Fruit fly (Drosophila melanogaster) whole organism, embryonic: ENCODE data around the gene CG32588.

Experiments
- B-H2 ChIP-seq: fragments of 200-800 bp; sonication (Bioruptor generic); optimal IDR thresholded peaks from 2 replicates; lab custom pipeline; 2018; ENCODE audit warnings: missing biosample characterization, mild to moderate bottlenecking, missing genetic modification characterization
- C15 ChIP-seq: fragments of 200-800 bp; sonication (Bioruptor generic); IDR thresholded peaks from 3 replicates; pipeline ENCODE4 v1.3.6; 2022; ENCODE audit warnings: missing biosample characterization, missing genetic modification characterization
- CG11085 ChIP-seq: fragments of 200-800 bp; sonication (Bioruptor generic); IDR thresholded peaks from 2 replicates; pipeline ENCODE4 v1.3.6; 2022; ENCODE audit warnings: missing biosample characterization, missing genetic modification characterization
- CG11398 ChIP-seq: fragments of 200-800 bp; sonication (Bioruptor generic); optimal IDR thresholded peaks from 2 replicates; lab custom pipeline; 2016; ENCODE audit warnings: missing biosample characterization, missing genetic modification characterization
- CG11456 ChIP-seq: fragments of 200-800 bp; sonication (Bioruptor generic); IDR thresholded peaks from 3 replicates; pipeline ENCODE4 v1.3.6; 2022; ENCODE audit warnings: missing biosample characterization, missing genetic modification characterization
- CG1233 ChIP-seq: fragments of 200-800 bp; sonication (Bioruptor generic); optimal IDR thresholded peaks from 4 replicates; lab custom pipeline; 2018; ENCODE audit warnings: missing biosample characterization, mild to moderate bottlenecking, missing genetic modification characterization
- CG12659 ChIP-seq: fragments of 200-800 bp; sonication (Bioruptor generic); optimal IDR thresholded peaks from 3 replicates; lab custom pipeline; 2017; ENCODE audit warnings: mild to moderate bottlenecking, missing biosample characterization, missing genetic modification reagents, missing genetic modification characterization
- CG15479 ChIP-seq: fragments of 200-800 bp; sonication (Bioruptor generic); optimal IDR thresholded peaks from 3 replicates; lab custom pipeline; 2019; ENCODE audit warnings: missing biosample characterization, mild to moderate bottlenecking, missing genetic modification characterization, moderate library complexity
- CG17829 ChIP-seq: fragments of 200-800 bp; optimal IDR thresholded peaks from 2 replicates; lab custom pipeline; 2019; ENCODE audit warnings: missing biosample characterization, mild to moderate bottlenecking, missing genetic modification characterization, moderate library complexity
- CG18619 ChIP-seq: fragments of 200-800 bp; sonication (Bioruptor generic); optimal IDR thresholded peaks from 3 replicates; lab custom pipeline; 2017; ENCODE audit warnings: missing biosample characterization, mild to moderate bottlenecking, missing genetic modification characterization
- CG2202 ChIP-seq: fragments of 200-800 bp; sonication (Bioruptor generic); optimal IDR thresholded peaks from 2 replicates; lab custom pipeline; 2018; ENCODE audit warnings: missing biosample characterization, mild to moderate bottlenecking, missing genetic modification characterization
- CG30020 ChIP-seq: fragments of 200-800 bp; optimal IDR thresholded peaks from 2 replicates; lab custom pipeline; 2019; ENCODE audit warnings: missing biosample characterization, mild to moderate bottlenecking, missing genetic modification characterization, moderate library complexity
- CG30431 ChIP-seq: fragments of 200-800 bp; sonication (Bioruptor generic); optimal IDR thresholded peaks from 2 replicates; lab custom pipeline; 2017; ENCODE audit warnings: missing biosample characterization, missing genetic modification characterization
- CG32772 ChIP-seq: fragments of 200-800 bp; sonication (Bioruptor generic); IDR thresholded peaks from 2 replicates; pipeline ENCODE4 v1.3.6; 2022; ENCODE audit warnings: missing biosample characterization, missing genetic modification characterization
- CG3726 ChIP-seq: fragments of 200-800 bp; sonication (Bioruptor generic); IDR thresholded peaks from 3 replicates; pipeline ENCODE4, ENCODE4 v1.3.6; 2022; ENCODE audit warnings: missing biosample characterization, missing genetic modification characterization
- CG42726 ChIP-seq: fragments of 200-800 bp; sonication (Bioruptor generic); IDR thresholded peaks from 2 replicates; pipeline ENCODE4 v1.3.6; 2022; ENCODE audit warnings: missing biosample characterization, missing genetic modification characterization; ENCODE audit not compliant: partially characterized antibody
- CG43689 ChIP-seq: fragments of 200-800 bp; sonication (Bioruptor generic); IDR thresholded peaks from 2 replicates; pipeline ENCODE4 v1.3.6; 2022; ENCODE audit warnings: missing biosample characterization, missing genetic modification characterization
- CG6765 ChIP-seq: fragments of 200-800 bp; sonication (Bioruptor generic); optimal IDR thresholded peaks from 3 replicates; lab custom pipeline; 2017; ENCODE audit warnings: missing biosample characterization, mild to moderate bottlenecking, missing genetic modification characterization
- CG8765 ChIP-seq: fragments of 200-800 bp; sonication (Bioruptor generic); IDR thresholded peaks from 2 replicates; pipeline ENCODE4 v1.3.6; 2022; ENCODE audit warnings: missing biosample characterization, missing genetic modification characterization
- CG9437 ChIP-seq: fragments of 200-800 bp; sonication (Bioruptor generic); optimal IDR thresholded peaks from 2 replicates; lab custom pipeline; 2018; ENCODE audit warnings: missing biosample characterization, mild to moderate bottlenecking, missing genetic modification characterization
- CG9876 ChIP-seq: fragments of 200-800 bp; sonication (Bioruptor generic); optimal IDR thresholded peaks from 2 replicates; lab custom pipeline; 2016; ENCODE audit warnings: missing biosample characterization, missing genetic modification characterization
- CoRest ChIP-seq: fragments of 200-800 bp; sonication (Bioruptor generic); optimal IDR thresholded peaks from 3 replicates; lab custom pipeline; 2018; ENCODE audit warnings: missing biosample characterization, mild to moderate bottlenecking, missing genetic modification characterization, moderate library complexity
- Doc2 ChIP-seq: fragments of 200-800 bp; sonication (Bioruptor generic); IDR thresholded peaks from 2 replicates; pipeline ENCODE4 v1.3.6; 2022; ENCODE audit warnings: missing biosample characterization, missing genetic modification characterization
- Drgx ChIP-seq: fragments of 200-800 bp; sonication (Bioruptor generic); IDR thresholded peaks from 2 replicates; pipeline ENCODE4 v1.3.6; 2022; ENCODE audit warnings: missing biosample characterization, missing genetic modification characterization
- Fer1 ChIP-seq: fragments of 200-800 bp; sonication (Bioruptor generic); optimal IDR thresholded peaks from 2 replicates; lab custom pipeline; 2017; ENCODE audit warnings: missing biosample characterization, mild to moderate bottlenecking, missing genetic modification characterization
- HLH54F ChIP-seq: fragments of 200-800 bp; sonication (Bioruptor generic); optimal IDR thresholded peaks from 3 replicates; lab custom pipeline; 2016; ENCODE audit warnings: missing biosample characterization, missing genetic modification characterization
- Hand ChIP-seq: fragments of 200-800 bp; sonication (Bioruptor generic); optimal IDR thresholded peaks from 2 replicates; lab custom pipeline; 2017; ENCODE audit warnings: mild to moderate bottlenecking, missing biosample characterization, missing genetic modification reagents, missing genetic modification characterization
- Mrtf ChIP-seq: fragments of 200-800 bp; sonication (Bioruptor generic); IDR thresholded peaks from 3 replicates; pipeline ENCODE4 v1.3.6; 2022; ENCODE audit warnings: missing biosample characterization, missing genetic modification characterization
- Optix ChIP-seq: fragments of 200-800 bp; sonication (Bioruptor generic); IDR thresholded peaks from 3 replicates; pipeline ENCODE4 v1.3.6; 2022; ENCODE audit warnings: missing biosample characterization, missing genetic modification characterization
- Rfx ChIP-seq: fragments of 200-800 bp; sonication (Bioruptor generic); IDR thresholded peaks from 2 replicates; pipeline ENCODE4 v1.3.6; 2022; ENCODE audit warnings: missing biosample characterization, missing genetic modification characterization
- Rx ChIP-seq: fragments of 200-800 bp; sonication (Bioruptor generic); IDR thresholded peaks from 2 replicates; pipeline ENCODE4 v1.3.6; 2022; ENCODE audit warnings: missing biosample characterization, missing genetic modification characterization
- Sry-δ ChIP-seq: fragments of 200-800 bp; sonication (Bioruptor generic); optimal IDR thresholded peaks from 2 replicates; lab custom pipeline; 2016; ENCODE audit warnings: missing biosample characterization, missing genetic modification characterization
- al ChIP-seq: fragments of 200-800 bp; sonication (Bioruptor generic); IDR thresholded peaks from 2 replicates; pipeline ENCODE4 v1.3.6; 2022; ENCODE audit warnings: missing biosample characterization, missing genetic modification characterization
- cad ChIP-seq: fragments of >200 bp; optimal IDR thresholded peaks from 2 replicates; lab custom pipeline; 2017; ENCODE audit warnings: missing biosample characterization, missing genetic modification characterization
- ci ChIP-seq: fragments of 200-800 bp; sonication (Bioruptor generic); IDR thresholded peaks from 3 replicates; pipeline ENCODE4 v1.3.6; 2022; ENCODE audit warnings: missing biosample characterization, missing genetic modification characterization
- danr ChIP-seq: fragments of 200-800 bp; sonication (Bioruptor generic); IDR thresholded peaks from 2 replicates; pipeline ENCODE4 v1.3.6; 2022; ENCODE audit warnings: missing biosample characterization, missing genetic modification characterization
- dpn ChIP-seq, 2 experiments: fragments of 200-800 bp; sonication (Bioruptor generic); optimal IDR thresholded peaks; 3 replicates each; lab custom pipeline; 2016; ENCODE audit warnings: missing biosample characterization in 2 of 2, missing genetic modification characterization in 2 of 2
- exex ChIP-seq: fragments of 200-800 bp; sonication (Bioruptor generic); optimal IDR thresholded peaks from 4 replicates; lab custom pipeline; 2018; ENCODE audit warnings: missing biosample characterization, mild to moderate bottlenecking, missing genetic modification characterization, moderate library complexity
- fru ChIP-seq: fragments of >200 bp; optimal IDR thresholded peaks from 2 replicates; lab custom pipeline; 2017
- h ChIP-seq: fragments of >200 bp; optimal IDR thresholded peaks from 2 replicates; lab custom pipeline; 2017
- hkb ChIP-seq, 2 experiments: fragments of 200-800 bp in 1 of 2; fragments of >200 bp in 1 of 2; sonication (Bioruptor generic) in 1 of 2; IDR thresholded peaks in 1 of 2; optimal IDR thresholded peaks in 1 of 2; 2 replicates each; pipeline versions ENCODE4 v1.3.6 to Lab custom; 2017 to 2022; ENCODE audit warnings: missing biosample characterization in 1 of 2, missing genetic modification characterization in 1 of 2
- mam ChIP-seq: fragments of 200-800 bp; sonication (Bioruptor generic); optimal IDR thresholded peaks from 3 replicates; lab custom pipeline; 2016; ENCODE audit warnings: missing biosample characterization, missing genetic modification characterization
- org-1 ChIP-seq: fragments of 200-800 bp; sonication (Bioruptor generic); optimal IDR thresholded peaks from 2 replicates; lab custom pipeline; 2017; ENCODE audit warnings: missing biosample characterization, missing genetic modification characterization
- pan ChIP-seq, 4 experiments: fragments of >200 bp in 3 of 4; fragments of 200-800 bp in 1 of 4; sonication (Bioruptor generic) in 1 of 4; optimal IDR thresholded peaks in 3 of 4; IDR thresholded peaks in 1 of 4; 2 replicates each; pipeline versions ENCODE4 v1.3.6 to Lab custom; 2017 to 2022; ENCODE audit warnings: missing biosample characterization in 2 of 4, missing genetic modification characterization in 2 of 4, mixed read lengths in 1 of 4
- peb ChIP-seq: fragments of 200-800 bp; sonication (Bioruptor generic); IDR thresholded peaks from 2 replicates; pipeline ENCODE4 v1.3.6; 2022; ENCODE audit warnings: missing biosample characterization, missing genetic modification characterization
- repo ChIP-seq: fragments of 200-800 bp; sonication (Bioruptor generic); optimal IDR thresholded peaks from 2 replicates; lab custom pipeline; 2016; ENCODE audit warnings: missing biosample characterization, missing genetic modification characterization
- rib ChIP-seq: fragments of 200-800 bp; sonication (Bioruptor generic); IDR thresholded peaks from 2 replicates; pipeline ENCODE4 v1.3.6; 2022; ENCODE audit warnings: missing biosample characterization, missing genetic modification characterization
- sens ChIP-seq: fragments of 200-800 bp; sonication (Bioruptor generic); peaks from one replicate; lab custom pipeline; 2016; ENCODE audit warnings: missing biosample characterization, missing genetic modification characterization
- wor ChIP-seq: fragments of 200-800 bp; sonication (Bioruptor generic); IDR thresholded peaks from 2 replicates; pipeline ENCODE4 v1.3.6; 2022; ENCODE audit warnings: missing biosample characterization, missing genetic modification characterization
- z ChIP-seq: fragments of 200-800 bp; sonication (Bioruptor generic); IDR thresholded peaks from 3 replicates; pipeline ENCODE4 v1.3.6; 2022; ENCODE audit warnings: missing biosample characterization, missing genetic modification characterization
- zfh1 ChIP-seq: fragments of 200-800 bp; sonication (Bioruptor generic); IDR thresholded peaks from 3 replicates; pipeline ENCODE4 v1.3.6; 2022; ENCODE audit warnings: missing biosample characterization, missing genetic modification characterization

CG32588 gene

dm6 chrX:15216048-15216447 lies 9.6 kb upstream of the CG32588 start (continued):
- no peak for TF ChIP-seq CG15479
- TF ChIP-seq CG2202 (tag; lab: Kevin White, UChicago) = no peak
- peak; percentile 65; the same call in 1 of the 3 replicates for TF ChIP-seq CG11456 (GFP tag; lab: Robert Waterston, UW)
- 0 out of 2 replicates have a peak, but pooled peaks have one; percentile 30 for TF ChIP-seq CG8765
- TF ChIP-seq CG18619 = peak; percentile 44
- TF ChIP-seq fru (lab: Kevin White, UChicago) = no peak
- TF ChIP-seq repo (GFP tag; lab: Kevin White, UChicago) = no peak
- 0 out of 3 replicates have a peak, but pooled peaks have one; percentile 24 for TF ChIP-seq Optix (GFP tag; lab: Robert Waterston, UW)
- no peak for TF ChIP-seq CG3726 (GFP tag; lab: Robert Waterston, UW)
- TF ChIP-seq rib (GFP tag; lab: Robert Waterston, UW) = no peak
- no peak for TF ChIP-seq Sry-δ (GFP tag; lab: Kevin White, UChicago)
- peak; percentile 33 for TF ChIP-seq sens
- peak in 1 of 2 experiments; percentile 52 for TF ChIP-seq dpn (GFP tag; optimal IDR thresholded peaks at IDR 0.05; lab: Kevin White, UChicago)
- peak; percentile 60 for TF ChIP-seq HLH54F (GFP tag; lab: Kevin White, UChicago)
- TF ChIP-seq CG11398 (GFP tag; lab: Kevin White, UChicago) = no peak
- peak; percentile 70 for TF ChIP-seq CG32772
- TF ChIP-seq CG6765 = peak; percentile 43
- no peak for TF ChIP-seq pan (optimal IDR thresholded peaks at IDR 0.05; lab: Kevin White, UChicago)
- TF ChIP-seq pan (GFP tag; optimal IDR thresholded peaks at IDR 0.05 in 1 of 2, IDR thresholded peaks at IDR 0.05 in 1 of 2) = peak in 1 of 2 experiments; percentile 78
- peak; percentile 77; the same call in 2 of the 3 replicates for TF ChIP-seq ci (GFP tag; lab: Robert Waterston, UW)
- TF ChIP-seq hkb (optimal IDR thresholded peaks at IDR 0.05; lab: Kevin White, UChicago) = no peak
- peak; percentile 79 for TF ChIP-seq hkb (GFP tag; IDR thresholded peaks at IDR 0.05; lab: Robert Waterston, UW)
- TF ChIP-seq org-1 (GFP tag; lab: Kevin White, UChicago) = peak; percentile 60
- 0 out of 2 replicates have a peak, but pooled peaks have one; percentile 9 for TF ChIP-seq danr (GFP tag; lab: Robert Waterston, UW)
- peak; percentile 12 for TF ChIP-seq B-H2
- TF ChIP-seq CG11085 (GFP tag; lab: Robert Waterston, UW) = peak; percentile 43; the same call in 1 of the 2 replicates
- no peak for TF ChIP-seq z
- TF ChIP-seq zfh1 (GFP tag; lab: Robert Waterston, UW) = 0 out of 3 replicates have a peak, but pooled peaks have one; percentile 34
- peak; percentile 37 for TF ChIP-seq CG17829 (tag; lab: Kevin White, UChicago)
- TF ChIP-seq CoRest (tag; lab: Kevin White, UChicago) = peak; percentile 77
- peak; percentile 74 for TF ChIP-seq Rfx
- TF ChIP-seq Fer1 (GFP tag; lab: Kevin White, UChicago) = peak; percentile 83
- peak; percentile 29 for TF ChIP-seq CG9437 (GFP tag; lab: Kevin White, UChicago)
- TF ChIP-seq CG12659 (GFP tag; lab: Kevin White, UChicago) = peak; percentile 66
- peak; percentile 25 for TF ChIP-seq mam
- no peak for TF ChIP-seq Rx (GFP tag; lab: Robert Waterston, UW)
- peak; percentile 34 for TF ChIP-seq CG30431
- no peak for TF ChIP-seq CG42726 (GFP tag; lab: Robert Waterston, UW)
- TF ChIP-seq al = peak; percentile 53; the same call in 1 of the 2 replicates
- peak; percentile 42; the same call in 1 of the 2 replicates for TF ChIP-seq wor (GFP tag; lab: Robert Waterston, UW)
- TF ChIP-seq CG9876 (GFP tag; lab: Kevin White, UChicago) = no peak
- 0 out of 3 replicates have a peak, but pooled peaks have one; percentile 15 for TF ChIP-seq C15 (GFP tag; lab: Robert Waterston, UW)
- TF ChIP-seq Doc2 (GFP tag; lab: Robert Waterston, UW) = no peak
- no peak for TF ChIP-seq Drgx (GFP tag; lab: Robert Waterston, UW)
- TF ChIP-seq h (lab: Kevin White, UChicago) = no peak
- peak; percentile 66; the same call in 2 of the 3 replicates for TF ChIP-seq Mrtf (GFP tag; lab: Robert Waterston, UW)
- TF ChIP-seq CG43689 (GFP tag; lab: Robert Waterston, UW) = 0 out of 2 replicates have a peak, but pooled peaks have one; percentile 11
- TF ChIP-seq peb = no peak
- TF ChIP-seq CG1233 (GFP tag; lab: Kevin White, UChicago) = no peak
- peak; percentile 78 for TF ChIP-seq Hand (GFP tag; lab: Kevin White, UChicago)
- TF ChIP-seq cad = no peak
- peak; percentile 12 for TF ChIP-seq exex (tag; lab: Kevin White, UChicago)
- TF ChIP-seq CG30020 (tag; lab: Kevin White, UChicago) = no peak
